Worm (Caenorhabditis elegans): ENCODE measurements around the gene C33D9.6.

DNA sequence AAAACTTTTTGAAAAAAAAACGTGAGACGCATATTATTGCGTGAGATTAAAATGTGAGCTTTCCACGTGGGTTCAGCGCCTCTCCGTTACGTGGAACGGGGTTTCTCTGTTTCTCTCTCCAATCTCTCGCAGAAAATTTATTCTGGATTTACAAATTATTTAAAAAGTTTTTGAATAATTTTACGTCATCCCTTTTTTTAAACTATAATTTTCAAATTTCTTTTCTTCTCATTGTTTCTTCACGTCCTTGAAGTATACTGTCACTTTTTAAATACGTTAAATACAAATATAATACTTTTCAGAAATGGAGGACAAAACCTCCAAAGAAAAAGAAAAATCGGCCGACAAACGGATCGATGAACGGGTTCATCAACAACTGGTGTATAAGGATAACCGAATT, 49.6 kb upstream of the C33D9.6 start, which contains the start of gene T28C6.7:
- TF ChIP-seq nhr-12 (tag; optimal IDR thresholded peaks at IDR 0.05) (no peak), egl-27 (tag; optimal IDR thresholded peaks at IDR 0.05) (no peak), ZK546.5 (tag; optimal IDR thresholded peaks at IDR 0.05) (no peak), ama-1 (optimal IDR thresholded peaks at IDR 0.05) (no peak), lsy-12 (tag; optimal IDR thresholded peaks at IDR 0.05) (no peak), ceh-82 (tag; optimal IDR thresholded peaks at IDR 0.05) (no peak), lin-39 (tag; optimal IDR thresholded peaks at IDR 0.05) (no peak)

All from whole organism, L3 larva.